Fruit fly (Drosophila melanogaster): ENCODE measurements around the gene Dim1.

Dim1 gene

dm6 chr2L:4418819-4419218 lies 15.8 kb downstream of the Dim1 start (continued):
- peak; percentile 46; the same call in 1 of the 2 replicates for TF ChIP-seq nerfin-2 (GFP tag; IDR thresholded peaks at IDR 0.05; ENCODE audit: partially characterized antibody)
- peak; percentile 93 for TF ChIP-seq Bdp1 (GFP tag; optimal IDR thresholded peaks at IDR 0.05)
- TF ChIP-seq ab (GFP tag; optimal IDR thresholded peaks at IDR 0.05), result no peak
- TF ChIP-seq Scr (GFP tag; IDR thresholded peaks at IDR 0.05; ENCODE audit: partially characterized antibody), result peak; percentile 52
- TF ChIP-seq Bgb (GFP tag; IDR thresholded peaks at IDR 0.05; ENCODE audit: partially characterized antibody), result peak; percentile 76
- TF ChIP-seq Doc3 (GFP tag; IDR thresholded peaks at IDR 0.05; ENCODE audit: partially characterized antibody), result 0 out of 3 replicates have a peak, but pooled peaks have one; percentile 22
- no peak for TF ChIP-seq sd (tag; optimal IDR thresholded peaks at IDR 0.05)

- TF ChIP-seq CG2120 (GFP tag; optimal IDR thresholded peaks at IDR 0.05) (peak; percentile 34), tup (GFP tag; optimal IDR thresholded peaks at IDR 0.05) (no peak), CG18599 (GFP tag; optimal IDR thresholded peaks at IDR 0.05) (peak; percentile 49), CG16863 (GFP tag; optimal IDR thresholded peaks at IDR 0.05) (no peak), Ptx1 (GFP tag; IDR thresholded peaks at IDR 0.05) (peak; percentile 33; the same call in 1 of the 2 replicates), Ets65A (GFP tag) (peak; percentile 63), lola (GFP tag; optimal IDR thresholded peaks at IDR 0.05) (no peak), lilli (GFP tag; optimal IDR thresholded peaks at IDR 0.05) (peak; percentile 5), CG17612 (GFP tag; IDR thresholded peaks at IDR 0.05) (0 out of 2 replicates have a peak, but pooled peaks have one; percentile 35), gsb (GFP tag; IDR thresholded peaks at IDR 0.05) (0 out of 2 replicates have a peak, but pooled peaks have one; percentile 24), Ada2b (GFP tag; IDR thresholded peaks at IDR 0.05) (peak; percentile 19; the same call in 1 of the 2 replicates), dimm (GFP tag; IDR thresholded peaks at IDR 0.05) (peak; percentile 23; the same call in 1 of the 2 replicates), prd (optimal IDR thresholded peaks at IDR 0.05) (no peak), prd (GFP tag; IDR thresholded peaks at IDR 0.05) (peak; percentile 28; the same call in 1 of the 3 replicates), CG6813 (GFP tag; optimal IDR thresholded peaks at IDR 0.05) (no peak), CG18262 (tag; optimal IDR thresholded peaks at IDR 0.05) (no peak), row (GFP tag; IDR thresholded peaks at IDR 0.05) (peak; percentile 50; the same call in 2 of the 3 replicates), gem (tag; optimal IDR thresholded peaks at IDR 0.05) (peak; percentile 10), lab (GFP tag; optimal IDR thresholded peaks at IDR 0.05) (peak; percentile 41), CG32532 (GFP tag; IDR thresholded peaks at IDR 0.05) (peak; percentile 18; the same call in 1 of the 2 replicates), sens (GFP tag) (peak; percentile 3), dysf (GFP tag; IDR thresholded peaks at IDR 0.05) (0 out of 3 replicates have a peak, but pooled peaks have one; percentile 16), CG17361 (GFP tag; IDR thresholded peaks at IDR 0.05) (no peak), Hmr (GFP tag; optimal IDR thresholded peaks at IDR 0.05) (peak; percentile 31), CG13287 (GFP tag; IDR thresholded peaks at IDR 0.05; ENCODE audit: partially characterized antibody) (no peak), CG18476 (GFP tag; optimal IDR thresholded peaks at IDR 0.05) (no peak), D19B (GFP tag; optimal IDR thresholded peaks at IDR 0.05) (peak; percentile 66)
Measured at dm6 chr2L:4422154-4422553, 19.1 kb downstream of the Dim1 start.

dm6 chr2L:4433608-4434007 lies 30.6 kb downstream of the Dim1 start, which contains the start of the genes CG34177 and CG34178:
TSS of gene CG34177 (plus strand) at chr2L:4433908.
TSS of gene CG34178 (plus strand) at chr2L:4433908.
- TF ChIP-seq CG4404 (GFP tag; IDR thresholded peaks at IDR 0.05), result no peak
- TF ChIP-seq yki (optimal IDR thresholded peaks at IDR 0.05), result no peak
- no peak for TF ChIP-seq CG17385 (GFP tag; optimal IDR thresholded peaks at IDR 0.05)
- no peak for TF ChIP-seq CG7839 (tag; optimal IDR thresholded peaks at IDR 0.05)
- no peak for TF ChIP-seq CoRest (tag; optimal IDR thresholded peaks at IDR 0.05)
- TF ChIP-seq CG6272 (GFP tag; IDR thresholded peaks at IDR 0.05), result no peak
- TF ChIP-seq jigr1 (GFP tag; IDR thresholded peaks at IDR 0.05), result no peak
- no peak for TF ChIP-seq Bteb2 (GFP tag; optimal IDR thresholded peaks at IDR 0.05)
- TF ChIP-seq unc-4 (GFP tag; IDR thresholded peaks at IDR 0.05; ENCODE audit: partially characterized antibody), result no peak
- TF ChIP-seq CG6813 (GFP tag; optimal IDR thresholded peaks at IDR 0.05), result no peak
- TF ChIP-seq Mes4 (GFP tag; optimal IDR thresholded peaks at IDR 0.05), result no peak
- TF ChIP-seq wek (GFP tag; optimal IDR thresholded peaks at IDR 0.05), result no peak

Measured in whole organism, embryonic.